Worm (Caenorhabditis elegans) whole organism, L2 larva: ENCODE data around the gene F35H8.1.

Experiments
- F13H6.1 ChIP-seq: sonication (generic microtip); optimal IDR thresholded peaks from 2 replicates; lab custom pipeline; 2016; ENCODE audit warnings: missing genetic modification characterization, missing compliant biosample characterization
- R02D3.7 ChIP-seq: fragments of 150-350 bp; optimal IDR thresholded peaks from 2 replicates; lab custom pipeline; 2014; ENCODE audit warnings: missing biosample characterization, missing genetic modification characterization
- Y55F3AM.14 ChIP-seq: fragments of 200-800 bp; sonication (Bioruptor generic); optimal IDR thresholded peaks from 2 replicates; lab custom pipeline; 2018; ENCODE audit warnings: mild to moderate bottlenecking, missing genetic modification characterization, missing compliant biosample characterization
- ZK546.5 ChIP-seq: sonication (generic microtip); optimal IDR thresholded peaks from 2 replicates; lab custom pipeline; 2017; ENCODE audit warnings: missing biosample characterization, missing genetic modification characterization
- alr-1 ChIP-seq: fragments of 150-350 bp; optimal IDR thresholded peaks from 2 replicates; lab custom pipeline; 2014; ENCODE audit warnings: missing biosample characterization, missing genetic modification characterization
- aly-2 ChIP-seq: fragments of 150-350 bp; optimal IDR thresholded peaks from 2 replicates; lab custom pipeline; 2014; ENCODE audit warnings: missing biosample characterization, missing genetic modification characterization
- ama-1 ChIP-seq: fragments of 150-350 bp; optimal IDR thresholded peaks from 2 replicates; lab custom pipeline; 2018; ENCODE audit warnings: inconsistent platforms
- blmp-1 ChIP-seq: sonication (generic microtip); optimal IDR thresholded peaks from 2 replicates; lab custom pipeline; 2017; ENCODE audit warnings: missing genetic modification characterization, mild to moderate bottlenecking, missing compliant biosample characterization, antibody characterized with exemption, moderate library complexity; ENCODE audit not compliant: insufficient read depth
- ceh-16 ChIP-seq: fragments of 150-350 bp; optimal IDR thresholded peaks from 2 replicates; lab custom pipeline; 2014; ENCODE audit warnings: missing biosample characterization, missing genetic modification characterization
- crh-2 ChIP-seq: sonication (generic microtip); optimal IDR thresholded peaks from 2 replicates; lab custom pipeline; 2017; ENCODE audit warnings: missing biosample characterization, missing genetic modification characterization
- egl-27 ChIP-seq: sonication (generic microtip); optimal IDR thresholded peaks from 3 replicates; lab custom pipeline; 2017; ENCODE audit warnings: missing biosample characterization, missing genetic modification reagents, missing genetic modification characterization
- elt-1 ChIP-seq: fragments of 150-350 bp; optimal IDR thresholded peaks from 2 replicates; lab custom pipeline; 2014; ENCODE audit warnings: missing biosample characterization, missing genetic modification characterization
- fos-1 ChIP-seq: fragments of 150-350 bp; optimal IDR thresholded peaks from 2 replicates; lab custom pipeline; 2014; ENCODE audit warnings: missing biosample characterization, missing genetic modification characterization
- gmeb-1 ChIP-seq: fragments of 150-350 bp; optimal IDR thresholded peaks from 2 replicates; lab custom pipeline; 2014; ENCODE audit warnings: missing biosample characterization, missing genetic modification characterization
- lin-11 ChIP-seq: fragments of 150-350 bp; sonication (generic microtip); optimal IDR thresholded peaks from 2 replicates; lab custom pipeline; 2014; ENCODE audit warnings: missing biosample characterization, missing genetic modification characterization, inconsistent platforms, mixed read lengths
- lin-39 ChIP-seq: fragments of 150-350 bp; optimal IDR thresholded peaks from 2 replicates; lab custom pipeline; 2014; ENCODE audit warnings: missing biosample characterization, missing genetic modification reagents, missing genetic modification characterization
- mbf-1 ChIP-seq: sonication (generic microtip); optimal IDR thresholded peaks from 2 replicates; lab custom pipeline; 2017; ENCODE audit warnings: missing biosample characterization, missing genetic modification characterization
- mdl-1 ChIP-seq, 2 experiments: fragments of 150-350 bp in 1 of 2; sonication (generic microtip) in 1 of 2; optimal IDR thresholded peaks; 2 replicates each; lab custom pipeline; 2017; ENCODE audit warnings: missing biosample characterization in 2 of 2, missing genetic modification characterization in 2 of 2
- nhr-10 ChIP-seq: sonication (generic microtip); optimal IDR thresholded peaks from 2 replicates; lab custom pipeline; 2017; ENCODE audit warnings: missing biosample characterization, missing genetic modification characterization
- nhr-12 ChIP-seq: fragments of 150-350 bp; optimal IDR thresholded peaks from 2 replicates; lab custom pipeline; 2014; ENCODE audit warnings: missing biosample characterization, missing genetic modification characterization
- nhr-21 ChIP-seq: fragments of 150-350 bp; optimal IDR thresholded peaks from 2 replicates; lab custom pipeline; 2014; ENCODE audit warnings: missing biosample characterization, missing genetic modification characterization
- nhr-23 ChIP-seq: fragments of 150-350 bp; optimal IDR thresholded peaks from 2 replicates; lab custom pipeline; 2014; ENCODE audit warnings: missing biosample characterization, missing genetic modification reagents, missing genetic modification characterization
- nhr-237 ChIP-seq: fragments of 150-350 bp; optimal IDR thresholded peaks from 2 replicates; lab custom pipeline; 2014; ENCODE audit warnings: missing biosample characterization, missing genetic modification characterization
- nhr-25 ChIP-seq: fragments of 150-350 bp; sonication (generic microtip); optimal IDR thresholded peaks from 3 replicates; lab custom pipeline; 2014; ENCODE audit warnings: missing biosample characterization, missing genetic modification characterization
- nhr-6 ChIP-seq: fragments of 150-350 bp; optimal IDR thresholded peaks from 2 replicates; lab custom pipeline; 2014; ENCODE audit warnings: missing biosample characterization, missing genetic modification characterization
- nhr-77 ChIP-seq: fragments of 150-350 bp; optimal IDR thresholded peaks from 2 replicates; lab custom pipeline; 2014; ENCODE audit warnings: missing biosample characterization, missing genetic modification characterization
- peb-1 ChIP-seq: fragments of 150-350 bp; optimal IDR thresholded peaks from 2 replicates; lab custom pipeline; 2014; ENCODE audit warnings: missing biosample characterization, missing genetic modification characterization
- skn-1 ChIP-seq: sonication (generic microtip); optimal IDR thresholded peaks from 2 replicates; lab custom pipeline; 2017; ENCODE audit warnings: missing biosample characterization, missing genetic modification characterization
- sma-3 ChIP-seq: sonication (generic microtip); optimal IDR thresholded peaks from 2 replicates; lab custom pipeline; 2016; ENCODE audit warnings: missing genetic modification reagents, missing genetic modification characterization, missing compliant biosample characterization
- sma-9 ChIP-seq, 2 experiments: fragments of 150-350 bp in 1 of 2; sonication (generic microtip) in 1 of 2; optimal IDR thresholded peaks; 2 replicates each; lab custom pipeline; 2014 to 2016; ENCODE audit warnings: missing genetic modification characterization in 2 of 2, mild to moderate bottlenecking in 1 of 2, missing biosample characterization in 1 of 2, missing compliant biosample characterization in 1 of 2, missing genetic modification reagents in 1 of 2, moderate library complexity in 1 of 2
- snpc-4 ChIP-seq: fragments of 150-350 bp; optimal IDR thresholded peaks from 2 replicates; lab custom pipeline; 2014; ENCODE audit warnings: missing biosample characterization, missing genetic modification characterization
- unc-62 ChIP-seq: fragments of 150-350 bp; optimal IDR thresholded peaks from 2 replicates; lab custom pipeline; 2014; ENCODE audit warnings: missing biosample characterization, missing genetic modification reagents, missing genetic modification characterization
- ztf-1 ChIP-seq: fragments of 200-800 bp; sonication (Bioruptor generic); conservative IDR thresholded peaks from 2 replicates; pipeline ENCODE4 v1.3.6; 2022; ENCODE audit warnings: missing genetic modification characterization, missing compliant biosample characterization
- ztf-11 ChIP-seq: sonication (generic microtip); optimal IDR thresholded peaks from 2 replicates; lab custom pipeline; 2017; ENCODE audit warnings: missing biosample characterization, missing genetic modification characterization

F35H8.1 gene

DNA sequence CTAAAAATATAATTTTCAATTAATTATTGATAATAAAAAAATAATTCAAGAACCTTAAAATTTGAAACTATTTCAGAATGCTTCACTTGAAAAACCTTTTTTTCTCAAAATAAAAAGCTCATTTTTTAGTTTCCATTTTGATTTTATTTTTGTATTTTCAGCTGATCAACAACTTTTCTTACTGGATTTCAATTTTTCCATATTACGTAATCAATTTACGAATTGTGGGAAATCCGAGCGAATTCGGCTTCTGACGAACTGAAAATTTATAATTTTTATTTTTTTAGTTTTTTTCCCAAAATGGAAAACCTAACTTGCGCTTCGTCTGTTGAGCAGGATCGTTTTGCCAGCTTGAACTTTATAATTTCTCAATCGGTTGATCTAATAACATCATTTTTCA lies 15.7 kb downstream of the F35H8.1 start, which contains the start of gene sra-8:
sra-8 (plus strand) TSS at position 301 of the 400 bp plus-strand sequence.
- TF ChIP-seq sma-9 (GFP tag; optimal IDR thresholded peaks at IDR 0.05; lab: Kevin White, UChicago) (no peak), sma-9 (tag; optimal IDR thresholded peaks at IDR 0.05; lab: Kevin White, UChicago) (no peak), F13H6.1 (tag; lab: Kevin White, UChicago) (no peak), gmeb-1 (tag; lab: Kevin White, UChicago) (no peak), mbf-1 (tag; lab: Kevin White, UChicago) (no peak), aly-2 (tag; lab: Kevin White, UChicago) (no peak), nhr-237 (tag; lab: Kevin White, UChicago) (no peak), elt-1 (no peak), lin-11 (no peak), fos-1 (tag; lab: Kevin White, UChicago) (no peak), snpc-4 (tag; lab: Kevin White, UChicago) (no peak), ceh-16 (no peak), sma-3 (GFP tag; lab: Kevin White, UChicago) (no peak), skn-1 (tag; lab: Kevin White, UChicago) (no peak)

DNA sequence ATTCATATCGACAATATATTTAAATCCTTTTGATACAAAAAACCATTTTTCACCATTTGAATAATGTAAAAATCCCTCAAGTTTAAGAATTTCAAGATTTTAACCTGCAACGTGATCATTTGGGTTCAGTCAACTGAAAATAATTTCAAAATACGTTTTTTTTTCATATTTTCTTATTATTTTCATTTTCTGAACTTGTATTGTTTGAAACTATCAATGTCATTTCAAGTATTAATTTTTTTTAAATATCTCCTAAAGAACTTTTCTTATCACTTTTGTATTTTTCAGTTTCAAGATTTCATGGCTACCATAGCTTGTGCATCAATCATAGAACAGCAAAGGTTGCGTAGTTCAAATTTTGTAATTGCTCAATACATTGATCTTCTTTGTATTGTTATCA lies 21.1 kb downstream of the F35H8.1 start, which contains the start of gene sra-9:
sra-9 (plus strand) TSS at position 301 of the 400 bp plus-strand sequence.
- TF ChIP-seq sma-9 (GFP tag; optimal IDR thresholded peaks at IDR 0.05; lab: Kevin White, UChicago): no peak
- TF ChIP-seq sma-9 (tag; optimal IDR thresholded peaks at IDR 0.05; lab: Kevin White, UChicago): no peak
- no peak for TF ChIP-seq nhr-12 (tag; lab: Kevin White, UChicago)
- no peak for TF ChIP-seq alr-1 (tag; lab: Kevin White, UChicago)
- no peak for TF ChIP-seq ZK546.5

DNA sequence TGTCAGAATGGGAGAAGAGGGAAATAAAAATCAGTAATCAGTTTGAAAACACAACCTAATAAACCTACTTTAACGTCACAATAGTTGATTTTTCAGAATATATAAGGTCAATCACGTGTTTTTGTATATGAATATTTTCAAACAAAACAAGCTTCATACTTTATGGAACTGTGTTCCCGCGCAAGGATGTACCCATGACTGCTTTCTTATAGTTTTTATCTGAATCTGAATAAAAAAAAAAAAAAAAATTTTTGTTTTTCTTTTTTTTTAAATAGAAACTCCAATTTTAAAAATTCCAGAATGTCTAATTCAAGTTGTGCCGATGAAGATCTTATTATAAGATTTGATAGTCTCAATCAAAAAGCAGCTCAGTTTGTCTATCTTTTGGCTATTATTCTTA lies 24.6 kb downstream of the F35H8.1 start, which contains the start of gene sra-2:
sra-2 (plus strand) TSS at position 301 of the 400 bp plus-strand sequence.
- TF ChIP-seq ztf-1 (GFP tag; lab: Robert Waterston, UW) (no peak), Y55F3AM.14 (GFP tag; lab: Kevin White, UChicago) (no peak)

DNA sequence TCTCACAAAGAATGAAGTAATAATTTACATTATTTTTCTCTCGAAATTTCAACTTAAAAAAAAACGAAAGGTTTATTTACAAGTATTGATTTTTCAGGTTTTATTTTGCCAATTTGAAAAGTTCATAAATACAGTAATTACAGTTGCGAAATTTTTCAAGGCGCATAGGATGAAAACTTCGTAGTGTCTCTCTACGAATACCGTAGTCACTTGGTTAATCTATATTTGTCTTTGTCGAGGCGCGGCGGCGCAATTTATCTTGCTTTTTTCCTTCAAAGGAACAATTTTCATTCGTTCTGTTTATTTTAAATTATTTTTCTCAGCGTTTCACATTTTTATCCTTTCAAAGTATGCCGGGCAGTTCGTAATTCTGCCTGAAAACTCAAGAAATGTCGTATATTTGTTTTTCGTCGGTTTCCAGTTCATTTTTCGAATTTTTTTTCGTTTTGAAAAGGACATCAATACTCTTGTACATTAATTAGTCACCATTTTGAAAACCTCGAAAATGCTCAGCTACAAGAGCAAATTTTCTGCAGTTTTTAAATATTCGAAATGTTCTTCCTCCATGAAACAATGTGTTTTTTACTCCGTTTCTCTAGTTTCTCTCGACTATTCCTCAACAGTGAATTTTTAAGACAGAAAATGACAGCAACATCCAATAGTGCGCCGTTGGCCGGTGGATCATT lies 29.4 kb downstream of the F35H8.1 start, which contains the start of gene mex-6:
mex-6 (plus strand) TSS at position 636 of the 686 bp plus-strand sequence.
- TF ChIP-seq ama-1 (no peak), F13H6.1 (tag; lab: Kevin White, UChicago) (no peak)

DNA sequence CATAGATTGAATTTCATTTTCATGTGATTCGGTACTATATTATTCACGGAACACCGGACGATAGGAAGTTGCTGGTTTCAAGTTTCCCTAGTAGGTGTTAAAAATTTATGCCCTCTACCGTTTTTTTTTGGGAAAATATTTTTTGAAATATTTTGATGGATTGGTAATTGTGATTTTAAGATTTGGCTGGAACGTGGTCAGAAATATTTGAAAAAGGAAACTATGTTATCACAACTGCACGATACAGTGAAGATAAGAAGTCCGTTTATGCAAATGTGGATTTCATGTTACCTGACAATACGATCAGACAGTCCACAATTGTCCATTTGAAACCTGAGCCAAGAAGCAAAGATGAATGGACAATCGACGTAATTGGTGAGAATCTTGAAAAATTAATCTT lies 30.1 kb downstream of the F35H8.1 start, which contains the start of gene AH6.17:
AH6.17 (plus strand) TSS at position 185 of the 400 bp plus-strand sequence.
- TF ChIP-seq nhr-237 (tag; lab: Kevin White, UChicago) (no peak), ama-1 (no peak), mdl-1 (tag; optimal IDR thresholded peaks at IDR 0.05; lab: Kevin White, UChicago) (no peak), skn-1 (tag; lab: Kevin White, UChicago) (no peak), fos-1 (tag; lab: Kevin White, UChicago) (no peak), ztf-11 (tag; lab: Kevin White, UChicago) (no peak)

DNA sequence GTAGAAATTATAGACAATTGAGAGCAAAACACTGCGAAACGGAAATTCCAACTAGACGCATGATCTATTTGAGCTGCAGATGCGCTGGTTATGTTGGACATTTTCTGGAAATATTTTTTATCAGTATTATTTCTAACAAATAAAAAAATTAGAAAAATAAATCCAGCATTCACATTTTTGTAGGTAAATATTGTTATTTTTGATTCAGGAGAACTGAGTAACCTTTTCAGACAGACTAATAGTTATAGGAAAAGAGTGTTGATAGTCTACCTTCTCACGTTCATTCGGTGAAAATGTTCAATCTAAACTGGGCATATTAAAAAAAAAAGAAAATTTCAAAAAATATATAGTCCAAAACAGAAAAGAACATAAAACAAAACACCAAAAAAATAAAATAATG lies 31.5 kb downstream of the F35H8.1 start, which contains the start of gene sra-1:
sra-1 (minus strand) TSS at position 101 of the 400 bp plus-strand sequence.
- TF ChIP-seq peb-1 (tag; lab: Kevin White, UChicago): no peak
- no peak for TF ChIP-seq nhr-23 (tag; lab: Kevin White, UChicago)
- no peak for TF ChIP-seq skn-1 (tag; lab: Kevin White, UChicago)
- TF ChIP-seq gmeb-1 (tag; lab: Kevin White, UChicago): no peak
- TF ChIP-seq ztf-11 (tag; lab: Kevin White, UChicago): no peak
- no peak for TF ChIP-seq ama-1
- TF ChIP-seq nhr-10 (tag; lab: Kevin White, UChicago): no peak
- no peak for TF ChIP-seq sma-3 (GFP tag; lab: Kevin White, UChicago)
- TF ChIP-seq unc-62 (GFP tag; lab: Kevin White, UChicago): no peak
- no peak for TF ChIP-seq lin-39
- no peak for TF ChIP-seq nhr-25 (tag; lab: Kevin White, UChicago)
- TF ChIP-seq, all 48 proteins: peak for 0

DNA sequence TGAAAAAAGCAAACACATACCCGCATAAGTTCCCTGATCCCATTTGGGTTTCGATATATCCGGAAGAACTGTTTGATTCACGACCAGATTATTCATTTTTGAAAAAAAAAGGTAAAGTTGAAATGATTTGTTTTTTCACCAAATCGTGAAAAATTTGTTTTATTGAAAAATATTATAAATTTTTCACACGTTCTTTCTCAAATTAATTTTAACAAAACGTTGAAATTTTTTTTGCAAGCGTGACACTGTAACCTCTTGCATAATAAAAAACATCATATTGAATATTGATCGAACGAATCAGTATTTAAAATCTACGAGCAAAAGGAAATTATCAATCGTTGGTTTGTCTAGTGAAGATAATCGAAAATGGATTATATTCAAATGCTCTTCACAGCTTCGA lies 34.3 kb downstream of the F35H8.1 start, which contains the start of the genes sfxn-1.1 and AH6.3:
sfxn-1.1 (minus strand) TSS at position 101 of the 400 bp plus-strand sequence.
AH6.3 (plus strand) TSS at position 275 of the 400 bp plus-strand sequence.
- TF ChIP-seq nhr-237 (tag; lab: Kevin White, UChicago) (no peak), nhr-77 (tag; lab: Kevin White, UChicago) (no peak), Y55F3AM.14 (GFP tag; lab: Kevin White, UChicago) (no peak), sma-9 (GFP tag; optimal IDR thresholded peaks at IDR 0.05; lab: Kevin White, UChicago) (no peak), sma-9 (tag; optimal IDR thresholded peaks at IDR 0.05; lab: Kevin White, UChicago) (no peak), nhr-25 (tag; lab: Kevin White, UChicago) (no peak), skn-1 (tag; lab: Kevin White, UChicago) (no peak), nhr-21 (tag; lab: Kevin White, UChicago) (no peak), blmp-1 (tag; lab: Kevin White, UChicago) (no peak), sma-3 (GFP tag; lab: Kevin White, UChicago) (no peak), R02D3.7 (tag; lab: Kevin White, UChicago) (no peak), egl-27 (tag; lab: Kevin White, UChicago) (no peak), F13H6.1 (tag; lab: Kevin White, UChicago) (no peak), nhr-6 (tag; lab: Kevin White, UChicago) (no peak), crh-2 (tag; lab: Kevin White, UChicago) (no peak), lin-11 (no peak), ztf-11 (tag; lab: Kevin White, UChicago) (no peak), ztf-1 (GFP tag; lab: Robert Waterston, UW) (no peak), lin-39 (no peak)
